Fruit fly (Drosophila melanogaster) whole organism, embryonic: ENCODE data around the gene CG9360.
A peak's percentile ranks its signal among the peaks of the same experiment; 100 is the strongest.

Experiments
- Bgb ChIP-seq: fragments of 200-800 bp; sonication (Bioruptor generic); IDR thresholded peaks from 2 replicates; pipeline ENCODE4 v1.3.6; 2022; ENCODE audit warnings: missing biosample characterization, missing genetic modification characterization; ENCODE audit not compliant: partially characterized antibody
- CG10321 ChIP-seq: fragments of 200-800 bp; sonication (Bioruptor generic); IDR thresholded peaks from 2 replicates; pipeline ENCODE4 v1.3.6; 2022; ENCODE audit warnings: missing biosample characterization, missing genetic modification characterization
- CG10979 ChIP-seq: fragments of 200-800 bp; sonication (Bioruptor generic); optimal IDR thresholded peaks from 2 replicates; lab custom pipeline; 2018; ENCODE audit warnings: missing biosample characterization, mild to moderate bottlenecking, missing genetic modification characterization, moderate library complexity
- CG11085 ChIP-seq: fragments of 200-800 bp; sonication (Bioruptor generic); IDR thresholded peaks from 2 replicates; pipeline ENCODE4 v1.3.6; 2022; ENCODE audit warnings: missing biosample characterization, missing genetic modification characterization
- CG11696 ChIP-seq: fragments of 200-800 bp; sonication (Bioruptor generic); IDR thresholded peaks from 2 replicates; pipeline ENCODE4 v1.3.6; 2022; ENCODE audit warnings: missing biosample characterization, missing genetic modification characterization
- CG12104 ChIP-seq: fragments of 200-800 bp; sonication (Bioruptor generic); optimal IDR thresholded peaks from 3 replicates; lab custom pipeline; 2016; ENCODE audit warnings: missing biosample characterization, missing genetic modification characterization
- CG13624 ChIP-seq: fragments of 200-800 bp; sonication (Bioruptor generic); optimal IDR thresholded peaks from 2 replicates; lab custom pipeline; 2016; ENCODE audit warnings: missing biosample characterization, missing genetic modification characterization
- CG16779 ChIP-seq: fragments of 200-800 bp; sonication (Bioruptor generic); IDR thresholded peaks from 2 replicates; pipeline ENCODE4 v1.3.6; 2022; ENCODE audit warnings: missing biosample characterization, missing genetic modification characterization
- CG18619 ChIP-seq: fragments of 200-800 bp; sonication (Bioruptor generic); optimal IDR thresholded peaks from 3 replicates; lab custom pipeline; 2017; ENCODE audit warnings: missing biosample characterization, mild to moderate bottlenecking, missing genetic modification characterization
- CG2116 ChIP-seq: fragments of 200-800 bp; sonication (Bioruptor generic); optimal IDR thresholded peaks from 3 replicates; lab custom pipeline; 2018; ENCODE audit warnings: missing biosample characterization, mild to moderate bottlenecking, missing genetic modification characterization
- CG2678 ChIP-seq: fragments of 200-800 bp; sonication (Bioruptor generic); optimal IDR thresholded peaks from 3 replicates; lab custom pipeline; 2019; ENCODE audit warnings: missing biosample characterization, mild to moderate bottlenecking, missing genetic modification characterization, moderate library complexity
- CG30431 ChIP-seq: fragments of 200-800 bp; sonication (Bioruptor generic); optimal IDR thresholded peaks from 2 replicates; lab custom pipeline; 2017; ENCODE audit warnings: missing biosample characterization, missing genetic modification characterization
- CG31365 ChIP-seq: fragments of 200-800 bp; sonication (Bioruptor generic); optimal IDR thresholded peaks from 2 replicates; lab custom pipeline; 2018; ENCODE audit warnings: missing biosample characterization, mild to moderate bottlenecking, missing genetic modification characterization
- CG3407 ChIP-seq: fragments of 200-800 bp; sonication (Bioruptor generic); optimal IDR thresholded peaks from 2 replicates; lab custom pipeline; 2018; ENCODE audit warnings: missing biosample characterization, mild to moderate bottlenecking, missing genetic modification characterization
- CG6654 ChIP-seq: fragments of 200-800 bp; sonication (Bioruptor generic); optimal IDR thresholded peaks from 2 replicates; lab custom pipeline; 2017; ENCODE audit warnings: missing biosample characterization, mild to moderate bottlenecking, missing genetic modification characterization
- CG6813 ChIP-seq: fragments of 200-800 bp; sonication (Bioruptor generic); optimal IDR thresholded peaks from 2 replicates; lab custom pipeline; 2017; ENCODE audit warnings: missing biosample characterization, missing genetic modification characterization, mild to moderate bottlenecking, moderate library complexity, missing genetic modification reagents
- CG7556 ChIP-seq: fragments of 200-800 bp; sonication (Bioruptor generic); optimal IDR thresholded peaks from 2 replicates; lab custom pipeline; 2017; ENCODE audit warnings: missing biosample characterization, mild to moderate bottlenecking, missing genetic modification characterization
- CG8290 ChIP-seq, 3 experiments: fragments of 200-800 bp; sonication (Bioruptor generic); optimal IDR thresholded peaks; 2 replicates each; lab custom pipeline; 2016 to 2019; ENCODE audit warnings: missing biosample characterization in 3 of 3, missing genetic modification characterization in 3 of 3, mild to moderate bottlenecking in 2 of 3, moderate library complexity in 1 of 3
- CG9876 ChIP-seq: fragments of 200-800 bp; sonication (Bioruptor generic); optimal IDR thresholded peaks from 2 replicates; lab custom pipeline; 2016; ENCODE audit warnings: missing biosample characterization, missing genetic modification characterization
- CoRest ChIP-seq: fragments of 200-800 bp; sonication (Bioruptor generic); optimal IDR thresholded peaks from 3 replicates; lab custom pipeline; 2018; ENCODE audit warnings: missing biosample characterization, mild to moderate bottlenecking, missing genetic modification characterization, moderate library complexity
- HHEX ChIP-seq: fragments of 200-800 bp; sonication (Bioruptor generic); optimal IDR thresholded peaks from 3 replicates; lab custom pipeline; 2017; ENCODE audit warnings: missing biosample characterization, mild to moderate bottlenecking, missing genetic modification characterization, missing genetic modification reagents
- Hmr ChIP-seq: fragments of 200-800 bp; sonication (Bioruptor generic); optimal IDR thresholded peaks from 3 replicates; lab custom pipeline; 2017; ENCODE audit warnings: mild to moderate bottlenecking, missing biosample characterization, missing genetic modification reagents, missing genetic modification characterization
- Lim3 ChIP-seq: fragments of 200-800 bp; sonication (Bioruptor generic); IDR thresholded peaks from 2 replicates; pipeline ENCODE4 v1.3.6; 2022; ENCODE audit warnings: missing biosample characterization, missing genetic modification characterization
- MTF-1 ChIP-seq: fragments of 200-800 bp; sonication (Bioruptor generic); optimal IDR thresholded peaks from 2 replicates; lab custom pipeline; 2018; ENCODE audit warnings: missing biosample characterization, mild to moderate bottlenecking, missing genetic modification characterization, borderline replicate concordance
- Myb ChIP-seq: fragments of 200-800 bp; sonication (Bioruptor generic); optimal IDR thresholded peaks from 2 replicates; lab custom pipeline; 2016; ENCODE audit warnings: missing biosample characterization, missing genetic modification characterization
- TFAM ChIP-seq: fragments of 200-800 bp; sonication (Bioruptor generic); optimal IDR thresholded peaks from 2 replicates; lab custom pipeline; 2017; ENCODE audit warnings: missing biosample characterization, missing genetic modification characterization, inconsistent platforms
- chif ChIP-seq, 2 experiments: fragments of 200-800 bp; sonication (Bioruptor generic); optimal IDR thresholded peaks; 3 replicates each; lab custom pipeline; 2016; ENCODE audit warnings: missing biosample characterization in 2 of 2, missing genetic modification characterization in 2 of 2
- chinmo ChIP-seq: fragments of 200-800 bp; sonication (Bioruptor generic); IDR thresholded peaks from 4 replicates; pipeline ENCODE4 v1.3.6; 2022; ENCODE audit warnings: missing biosample characterization, missing genetic modification characterization; ENCODE audit not compliant: partially characterized antibody
- dmrt11E ChIP-seq: fragments of 200-800 bp; sonication (Bioruptor generic); optimal IDR thresholded peaks from 3 replicates; lab custom pipeline; 2018; ENCODE audit warnings: missing biosample characterization, mild to moderate bottlenecking, missing genetic modification characterization, moderate library complexity
- dmrt99B ChIP-seq: fragments of 200-800 bp; sonication (Bioruptor generic); optimal IDR thresholded peaks from 2 replicates; lab custom pipeline; 2018; ENCODE audit warnings: missing biosample characterization, mild to moderate bottlenecking, missing genetic modification characterization, moderate library complexity
- exex ChIP-seq: fragments of 200-800 bp; sonication (Bioruptor generic); optimal IDR thresholded peaks from 4 replicates; lab custom pipeline; 2018; ENCODE audit warnings: missing biosample characterization, mild to moderate bottlenecking, missing genetic modification characterization, moderate library complexity
- eyg ChIP-seq: fragments of 200-800 bp; sonication (Bioruptor generic); optimal IDR thresholded peaks from 3 replicates; lab custom pipeline; 2016; ENCODE audit warnings: missing biosample characterization, missing genetic modification characterization
- gro ChIP-seq: fragments of 200-800 bp; sonication (Bioruptor generic); optimal IDR thresholded peaks from 2 replicates; lab custom pipeline; 2016; ENCODE audit warnings: missing biosample characterization, missing genetic modification characterization
- inv ChIP-seq: fragments of 200-800 bp; sonication (Bioruptor generic); IDR thresholded peaks from 2 replicates; pipeline ENCODE4 v1.3.6; 2022; ENCODE audit warnings: missing biosample characterization, missing genetic modification characterization; ENCODE audit not compliant: partially characterized antibody
- jigr1 ChIP-seq: fragments of 200-800 bp; sonication (Bioruptor generic); IDR thresholded peaks from 3 replicates; pipeline ENCODE4 v1.3.6; 2022; ENCODE audit warnings: missing biosample characterization, missing genetic modification characterization
- jumu ChIP-seq: fragments of 200-800 bp; sonication (Bioruptor generic); optimal IDR thresholded peaks from 3 replicates; lab custom pipeline; 2016; ENCODE audit warnings: missing biosample characterization, missing genetic modification characterization
- knrl ChIP-seq: fragments of 200-800 bp; sonication (Bioruptor generic); IDR thresholded peaks from 3 replicates; pipeline ENCODE4 v1.3.6; 2022; ENCODE audit warnings: missing biosample characterization, missing genetic modification characterization; ENCODE audit not compliant: partially characterized antibody
- mam ChIP-seq: fragments of 200-800 bp; sonication (Bioruptor generic); optimal IDR thresholded peaks from 3 replicates; lab custom pipeline; 2016; ENCODE audit warnings: missing biosample characterization, missing genetic modification characterization
- nom ChIP-seq: fragments of 200-800 bp; sonication (Bioruptor generic); optimal IDR thresholded peaks from 2 replicates; lab custom pipeline; 2017; ENCODE audit warnings: missing biosample characterization, missing genetic modification characterization, mild to moderate bottlenecking, moderate library complexity, missing genetic modification reagents
- odd ChIP-seq: fragments of 200-800 bp; sonication (Bioruptor generic); optimal IDR thresholded peaks from 2 replicates; lab custom pipeline; 2017; ENCODE audit warnings: missing biosample characterization, mild to moderate bottlenecking, missing genetic modification characterization
- org-1 ChIP-seq: fragments of 200-800 bp; sonication (Bioruptor generic); optimal IDR thresholded peaks from 2 replicates; lab custom pipeline; 2017; ENCODE audit warnings: missing biosample characterization, missing genetic modification characterization
- pb ChIP-seq: fragments of 200-800 bp; sonication (Bioruptor generic); optimal IDR thresholded peaks from 3 replicates; lab custom pipeline; 2016; ENCODE audit warnings: missing biosample characterization, missing genetic modification characterization
- pho ChIP-seq: fragments of 200-800 bp; sonication (Bioruptor generic); optimal IDR thresholded peaks from 2 replicates; lab custom pipeline; 2016; ENCODE audit warnings: missing biosample characterization, missing genetic modification characterization
- psq ChIP-seq: fragments of 200-800 bp; sonication (Bioruptor generic); optimal IDR thresholded peaks from 2 replicates; lab custom pipeline; 2017; ENCODE audit warnings: missing biosample characterization, missing genetic modification characterization
- pum ChIP-seq: fragments of 200-800 bp; sonication (Bioruptor generic); optimal IDR thresholded peaks from 2 replicates; lab custom pipeline; 2016; ENCODE audit warnings: missing biosample characterization, missing genetic modification characterization
- tup ChIP-seq: fragments of 200-800 bp; sonication (Bioruptor generic); optimal IDR thresholded peaks from 2 replicates; lab custom pipeline; 2016; ENCODE audit warnings: missing biosample characterization, mild to moderate bottlenecking, missing genetic modification characterization, moderate library complexity
- wek ChIP-seq: fragments of 200-800 bp; sonication (Bioruptor generic); optimal IDR thresholded peaks from 3 replicates; lab custom pipeline; 2018; ENCODE audit warnings: missing biosample characterization, mild to moderate bottlenecking, missing genetic modification characterization, moderate library complexity
- wor ChIP-seq: fragments of 200-800 bp; sonication (Bioruptor generic); IDR thresholded peaks from 2 replicates; pipeline ENCODE4 v1.3.6; 2022; ENCODE audit warnings: missing biosample characterization, missing genetic modification characterization
- zf30C ChIP-seq: fragments of 200-800 bp; sonication (Bioruptor generic); optimal IDR thresholded peaks from 3 replicates; lab custom pipeline; 2018; ENCODE audit warnings: missing biosample characterization, mild to moderate bottlenecking, missing genetic modification characterization

Gene CG9360

DNA sequence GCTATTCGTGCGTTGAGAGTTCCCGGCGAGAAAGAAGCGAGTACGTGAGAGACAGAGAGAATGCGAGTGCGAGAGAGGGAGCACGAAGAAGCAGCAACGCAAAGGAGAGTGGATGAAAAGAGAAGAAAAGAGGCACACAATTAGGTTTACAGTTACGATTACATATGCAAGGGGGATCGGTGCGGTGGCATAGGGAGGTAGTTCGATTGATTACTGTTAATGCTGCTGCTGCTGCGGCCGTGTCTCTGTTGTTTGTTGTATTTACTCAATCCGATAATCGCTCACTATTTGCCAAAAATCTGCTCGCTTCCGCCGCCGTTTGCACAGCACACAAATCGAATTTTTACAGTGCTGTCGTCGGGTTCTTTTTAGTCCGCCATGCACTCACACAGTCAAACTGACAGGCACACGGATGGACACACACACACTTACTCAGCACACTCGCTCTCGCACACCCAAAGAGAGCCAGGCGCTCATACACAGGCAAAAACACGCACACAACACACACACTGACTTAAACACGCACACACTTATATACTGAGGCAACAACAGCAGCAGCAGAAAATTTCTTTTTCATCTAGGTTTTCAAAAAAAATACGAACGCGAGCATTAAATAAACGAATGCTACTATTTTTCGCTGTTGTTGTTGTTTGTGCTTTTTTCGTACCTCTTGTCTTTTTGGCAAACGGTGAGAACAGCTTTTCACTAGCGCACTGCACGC lies 50.4 kb downstream of the CG9360 start (continued):
- TF ChIP-seq CG12104 = no peak
- TF ChIP-seq CG6813 (GFP tag; lab: Kevin White, UChicago) = no peak
- no peak for TF ChIP-seq wek (GFP tag; lab: Kevin White, UChicago)
- TF ChIP-seq pb (GFP tag; lab: Kevin White, UChicago) = no peak
- no peak for TF ChIP-seq chif (GFP tag; optimal IDR thresholded peaks at IDR 0.05; lab: Kevin White, UChicago)
- no peak for TF ChIP-seq dmrt11E
- TF ChIP-seq exex (tag; lab: Kevin White, UChicago) = peak; percentile 84
- no peak for TF ChIP-seq jumu (GFP tag; lab: Kevin White, UChicago)
- TF ChIP-seq Myb (GFP tag; lab: Kevin White, UChicago) = no peak
- no peak for TF ChIP-seq CG10979 (tag; lab: Kevin White, UChicago)
- TF ChIP-seq TFAM (GFP tag; lab: Kevin White, UChicago) = no peak
- TF ChIP-seq gro (GFP tag; lab: Kevin White, UChicago) = no peak
- no peak for TF ChIP-seq pho (GFP tag; lab: Kevin White, UChicago)
- no peak for TF ChIP-seq tup (GFP tag; lab: Kevin White, UChicago)
- TF ChIP-seq wor (GFP tag; lab: Robert Waterston, UW) = no peak
- no peak for TF ChIP-seq CG10321 (GFP tag; lab: Robert Waterston, UW)
- no peak for TF ChIP-seq HHEX (GFP tag; lab: Kevin White, UChicago)
- TF ChIP-seq dmrt99B = no peak
- TF ChIP-seq nom (GFP tag; lab: Kevin White, UChicago) = peak; percentile 65
- peak; percentile 49 for TF ChIP-seq Hmr
- no peak for TF ChIP-seq inv (GFP tag; lab: Robert Waterston, UW)
- TF ChIP-seq mam (GFP tag; lab: Kevin White, UChicago) = no peak
- TF ChIP-seq org-1 (GFP tag; lab: Kevin White, UChicago) = no peak
- TF ChIP-seq CG11085 (GFP tag; lab: Robert Waterston, UW) = no peak
- TF ChIP-seq CG16779 = no peak
- TF ChIP-seq CG7556 = no peak
- peak; percentile 2 for TF ChIP-seq CG2116 (GFP tag; lab: Kevin White, UChicago)
- no peak for TF ChIP-seq Lim3
- no peak for TF ChIP-seq Bgb (GFP tag; lab: Robert Waterston, UW)
- TF ChIP-seq knrl (GFP tag; lab: Robert Waterston, UW) = no peak
- TF ChIP-seq CG6654 (GFP tag; lab: Kevin White, UChicago) = no peak
- no peak for TF ChIP-seq CG9876
- TF ChIP-seq CG18619 = no peak
- TF ChIP-seq CG11696 (GFP tag; lab: Robert Waterston, UW) = no peak
- TF ChIP-seq eyg (GFP tag; lab: Kevin White, UChicago) = no peak
- TF ChIP-seq CG30431 (GFP tag; lab: Kevin White, UChicago) = no peak
- TF ChIP-seq zf30C (GFP tag; lab: Kevin White, UChicago) = peak; percentile 3
- peak; percentile 37 for TF ChIP-seq CG2678 (tag; lab: Kevin White, UChicago)
- TF ChIP-seq CG3407 (GFP tag; lab: Kevin White, UChicago) = no peak
- TF ChIP-seq MTF-1 = no peak
- no peak for TF ChIP-seq pum (GFP tag; lab: Kevin White, UChicago)
- no peak for TF ChIP-seq CG13624 (GFP tag; lab: Kevin White, UChicago)
- peak; percentile 79; the same call in 3 of the 4 replicates for TF ChIP-seq chinmo (GFP tag; lab: Robert Waterston, UW)
- no peak for TF ChIP-seq CG8290 (GFP tag; optimal IDR thresholded peaks at IDR 0.05; lab: Kevin White, UChicago)
- TF ChIP-seq CG8290 (tag; optimal IDR thresholded peaks at IDR 0.05; lab: Kevin White, UChicago) = no peak
- TF ChIP-seq CoRest (tag; lab: Kevin White, UChicago) = no peak
- TF ChIP-seq psq (GFP tag; lab: Kevin White, UChicago) = peak; percentile 83
- TF ChIP-seq odd (GFP tag; lab: Kevin White, UChicago) = no peak
- no peak for TF ChIP-seq jigr1
- TF ChIP-seq CG31365 = peak; percentile 22
